Worm (Caenorhabditis elegans) whole organism, mixed stage, embryonic: Measurements from ENCODE around the gene phat-8.

Experiments used
- M03D4.4 ChIP-seq: sonication (generic microtip); optimal IDR thresholded peaks from 2 replicates; lab custom pipeline; 2017; ENCODE audit warnings: mild to moderate bottlenecking, missing genetic modification characterization, missing compliant biosample characterization
- bed-3 ChIP-seq: fragments of 200-800 bp; sonication (Bioruptor generic); optimal IDR thresholded peaks from 3 replicates; lab custom pipeline; 2018; ENCODE audit warnings: mild to moderate bottlenecking, missing genetic modification characterization, moderate library complexity, missing compliant biosample characterization
- blmp-1 ChIP-seq: fragments of 150-350 bp; optimal IDR thresholded peaks from 2 replicates; lab custom pipeline; 2014; ENCODE audit warnings: missing biosample characterization, missing genetic modification characterization
- ceh-39 ChIP-seq: fragments of 150-350 bp; optimal IDR thresholded peaks from 2 replicates; lab custom pipeline; 2014; ENCODE audit warnings: missing biosample characterization, missing genetic modification characterization
- ceh-43 ChIP-seq: fragments of 200-800 bp; sonication (Bioruptor generic); optimal IDR thresholded peaks from 2 replicates; lab custom pipeline; 2018; ENCODE audit warnings: mild to moderate bottlenecking, missing genetic modification characterization, moderate library complexity, missing compliant biosample characterization
- ceh-83 ChIP-seq: fragments of 200-800 bp; sonication (Bioruptor generic); optimal IDR thresholded peaks from 2 replicates; lab custom pipeline; 2018; ENCODE audit warnings: mild to moderate bottlenecking, missing genetic modification characterization, missing compliant biosample characterization
- ces-1 ChIP-seq: fragments of 150-350 bp; optimal IDR thresholded peaks from 2 replicates; lab custom pipeline; 2014; ENCODE audit warnings: missing biosample characterization, missing genetic modification reagents, missing genetic modification characterization
- cnd-1 ChIP-seq: fragments of 200-800 bp; sonication (Bioruptor generic); optimal IDR thresholded peaks from 2 replicates; lab custom pipeline; 2018; ENCODE audit warnings: mild to moderate bottlenecking, missing genetic modification characterization, missing compliant biosample characterization
- drap-1 ChIP-seq: fragments of 200-800 bp; sonication (Bioruptor generic); optimal IDR thresholded peaks from 3 replicates; lab custom pipeline; 2018; ENCODE audit warnings: mild to moderate bottlenecking, missing genetic modification characterization, missing compliant biosample characterization
- elt-1 ChIP-seq: sonication (generic microtip); optimal IDR thresholded peaks from 2 replicates; lab custom pipeline; 2017; ENCODE audit warnings: missing genetic modification characterization, mild to moderate bottlenecking, missing compliant biosample characterization, antibody characterized with exemption, moderate library complexity, borderline replicate concordance; ENCODE audit not compliant: insufficient read depth
- elt-3 ChIP-seq: fragments of 150-350 bp; optimal IDR thresholded peaks from 2 replicates; lab custom pipeline; 2014; ENCODE audit warnings: missing biosample characterization, missing genetic modification characterization
- flh-1 ChIP-seq: fragments of 200-800 bp; sonication (Bioruptor generic); optimal IDR thresholded peaks from 2 replicates; lab custom pipeline; 2018; ENCODE audit warnings: mild to moderate bottlenecking, missing genetic modification characterization, moderate library complexity, missing compliant biosample characterization
- ham-2 ChIP-seq: fragments of 200-800 bp; sonication (Bioruptor generic); optimal IDR thresholded peaks from 2 replicates; lab custom pipeline; 2018; ENCODE audit warnings: mild to moderate bottlenecking, missing genetic modification characterization, missing compliant biosample characterization
- hlh-1 ChIP-seq: fragments of 150-350 bp; optimal IDR thresholded peaks from 2 replicates; lab custom pipeline; 2014; ENCODE audit warnings: missing biosample characterization, missing genetic modification reagents, missing genetic modification characterization
- lin-13 ChIP-seq: fragments of 150-350 bp; optimal IDR thresholded peaks from 2 replicates; lab custom pipeline; 2014; ENCODE audit warnings: missing biosample characterization, missing genetic modification characterization
- lin-32 ChIP-seq: fragments of 200-800 bp; sonication (Bioruptor generic); optimal IDR thresholded peaks from 2 replicates; lab custom pipeline; 2018; ENCODE audit warnings: mild to moderate bottlenecking, missing genetic modification characterization, missing compliant biosample characterization
- lsy-2 ChIP-seq: fragments of 150-350 bp; optimal IDR thresholded peaks from 2 replicates; lab custom pipeline; 2014; ENCODE audit warnings: missing biosample characterization, missing genetic modification characterization
- mab-5 ChIP-seq: fragments of 150-350 bp; optimal IDR thresholded peaks from 2 replicates; lab custom pipeline; 2014; ENCODE audit warnings: missing biosample characterization, missing genetic modification characterization
- mep-1 ChIP-seq: fragments of 150-350 bp; optimal IDR thresholded peaks from 2 replicates; lab custom pipeline; 2017; ENCODE audit warnings: missing biosample characterization, missing genetic modification reagents, missing genetic modification characterization, inconsistent platforms
- mls-2 ChIP-seq: sonication (generic microtip); optimal IDR thresholded peaks from 2 replicates; lab custom pipeline; 2016; ENCODE audit warnings: mild to moderate bottlenecking, missing genetic modification characterization, moderate library complexity, missing compliant biosample characterization
- nhr-12 ChIP-seq: fragments of 150-350 bp; optimal IDR thresholded peaks from 2 replicates; lab custom pipeline; 2014; ENCODE audit warnings: missing biosample characterization, missing genetic modification characterization
- nhr-2 ChIP-seq: fragments of 150-350 bp; optimal IDR thresholded peaks from 2 replicates; lab custom pipeline; 2014; ENCODE audit warnings: missing biosample characterization, missing genetic modification characterization
- nhr-237 ChIP-seq: fragments of 150-350 bp; optimal IDR thresholded peaks from 2 replicates; lab custom pipeline; 2014; ENCODE audit warnings: missing biosample characterization, missing genetic modification characterization
- nhr-28 ChIP-seq: fragments of 150-350 bp; optimal IDR thresholded peaks from 2 replicates; lab custom pipeline; 2014; ENCODE audit warnings: missing biosample characterization, missing genetic modification characterization
- nhr-76 ChIP-seq: sonication (generic microtip); optimal IDR thresholded peaks from 2 replicates; lab custom pipeline; 2017; ENCODE audit warnings: missing biosample characterization, missing genetic modification characterization
- pha-4 ChIP-seq: fragments of 150-350 bp; optimal IDR thresholded peaks from 2 replicates; lab custom pipeline; 2018; ENCODE audit warnings: missing biosample characterization, missing genetic modification reagents, missing genetic modification characterization
- sem-2 ChIP-seq: fragments of 200-800 bp; sonication (Bioruptor generic); optimal IDR thresholded peaks from 2 replicates; lab custom pipeline; 2018; ENCODE audit warnings: mild to moderate bottlenecking, missing genetic modification characterization, missing compliant biosample characterization
- sptf-1 ChIP-seq: sonication (generic microtip); optimal IDR thresholded peaks from 2 replicates; lab custom pipeline; 2017; ENCODE audit warnings: mild to moderate bottlenecking, missing genetic modification characterization, moderate library complexity, missing compliant biosample characterization
- tbx-8 ChIP-seq: fragments of 200-800 bp; sonication (Bioruptor generic); optimal IDR thresholded peaks from 2 replicates; lab custom pipeline; 2018; ENCODE audit warnings: mild to moderate bottlenecking, missing genetic modification characterization, moderate library complexity, missing compliant biosample characterization
- unc-120 ChIP-seq: sonication (generic microtip); optimal IDR thresholded peaks from 2 replicates; lab custom pipeline; 2017; ENCODE audit warnings: missing genetic modification characterization, missing compliant biosample characterization; ENCODE audit not compliant: poor library complexity, severe bottlenecking
- unc-62 ChIP-seq: fragments of 150-350 bp; optimal IDR thresholded peaks from 2 replicates; lab custom pipeline; 2014; ENCODE audit warnings: missing biosample characterization, missing genetic modification reagents, missing genetic modification characterization
- zip-8 ChIP-seq: fragments of 150-350 bp; optimal IDR thresholded peaks from 2 replicates; lab custom pipeline; 2014; ENCODE audit warnings: missing biosample characterization, missing genetic modification characterization
- ztf-11 ChIP-seq: fragments of 150-350 bp; optimal IDR thresholded peaks from 2 replicates; lab custom pipeline; 2014; ENCODE audit warnings: missing biosample characterization, missing genetic modification characterization

Gene phat-8

DNA sequence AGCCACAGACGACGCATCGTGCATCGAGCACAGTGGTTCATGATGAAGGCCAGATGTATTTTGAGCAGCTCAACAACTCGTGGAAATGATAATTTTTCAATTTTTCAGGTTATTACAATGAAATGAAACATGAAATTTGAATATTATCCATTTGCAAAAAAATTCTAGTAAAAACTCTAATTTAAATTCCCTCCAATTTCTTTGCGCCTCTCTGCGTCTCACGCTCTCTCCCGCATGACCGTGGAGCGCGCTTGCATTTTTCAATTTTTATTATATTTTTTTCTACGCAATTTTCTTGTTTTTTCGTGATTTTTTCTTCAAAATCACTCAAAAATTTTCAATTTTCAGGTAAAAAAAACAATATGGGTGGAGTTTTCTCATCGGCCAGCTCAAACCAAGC lies 12.2 kb upstream of the phat-8 start, which contains the start of gene tag-281:
tag-281 (plus strand) TSS at position 340 of the 400 bp plus-strand sequence.
- no peak for TF ChIP-seq lin-32 (GFP tag; lab: Kevin White, UChicago)
- peak; percentile 17 for TF ChIP-seq pha-4 (tag; lab: Kevin White, UChicago)
- no peak for TF ChIP-seq flh-1
- TF ChIP-seq ceh-83 (GFP tag; lab: Kevin White, UChicago): no peak
- TF ChIP-seq nhr-76 (tag; lab: Kevin White, UChicago): no peak
- TF ChIP-seq drap-1: no peak
- peak; percentile 25 for TF ChIP-seq sptf-1
- TF ChIP-seq nhr-237 (tag; lab: Kevin White, UChicago): peak; percentile 54
- peak; percentile 70 for TF ChIP-seq ces-1 (GFP tag; lab: Kevin White, UChicago)
- TF ChIP-seq ceh-39 (tag; lab: Kevin White, UChicago): peak; percentile 37
- no peak for TF ChIP-seq blmp-1 (tag; lab: Kevin White, UChicago)
- peak; percentile 82 for TF ChIP-seq lsy-2 (tag; lab: Kevin White, UChicago)
- no peak for TF ChIP-seq unc-62
- no peak for TF ChIP-seq ztf-11
- no peak for TF ChIP-seq M03D4.4 (tag; lab: Kevin White, UChicago)
- no peak for TF ChIP-seq ham-2
- TF ChIP-seq cnd-1 (tag; lab: Kevin White, UChicago): no peak
- peak; percentile 38 for TF ChIP-seq nhr-2
- TF ChIP-seq ceh-43 (GFP tag; lab: Kevin White, UChicago): no peak
- peak; percentile 9 for TF ChIP-seq lin-13
- peak; percentile 72 for TF ChIP-seq mep-1 (tag; lab: Kevin White, UChicago)
- no peak for TF ChIP-seq nhr-12 (tag; lab: Kevin White, UChicago)

ce11 chrII:12460602-12461453 lies 10.8 kb upstream of the phat-8 start, which contains the start of gene tag-280:
TSS of gene tag-280 (plus strand) at chrII:12460652.
- TF ChIP-seq pha-4 (tag; lab: Kevin White, UChicago) (no peak), mls-2 (no peak), sem-2 (GFP tag; lab: Kevin White, UChicago) (no peak), nhr-2 (no peak), drap-1 (no peak), nhr-12 (tag; lab: Kevin White, UChicago) (no peak), lin-13 (no peak), sptf-1 (no peak), elt-1 (tag; lab: Kevin White, UChicago) (no peak), ces-1 (GFP tag; lab: Kevin White, UChicago) (no peak), nhr-76 (tag; lab: Kevin White, UChicago) (no peak), unc-120 (no peak), mab-5 (tag; lab: Kevin White, UChicago) (no peak), ceh-39 (tag; lab: Kevin White, UChicago) (no peak), ceh-43 (GFP tag; lab: Kevin White, UChicago) (no peak), flh-1 (no peak), zip-8 (tag; lab: Kevin White, UChicago) (no peak), M03D4.4 (tag; lab: Kevin White, UChicago) (no peak), elt-3 (no peak), ztf-11 (no peak)
- TF ChIP-seq, all 35 proteins: peak for 0

ce11 chrII:12462244-12462643 lies 9.4 kb upstream of the phat-8 start, which contains the start of gene F15A4.2:
TSS of gene F15A4.2 (plus strand) at chrII:12462544.
- TF ChIP-seq zip-8 (tag; lab: Kevin White, UChicago) (peak; percentile 29), ceh-39 (tag; lab: Kevin White, UChicago) (peak; percentile 66), sem-2 (GFP tag; lab: Kevin White, UChicago) (no peak), lin-32 (GFP tag; lab: Kevin White, UChicago) (no peak), nhr-28 (tag; lab: Kevin White, UChicago) (no peak), ztf-11 (no peak), lsy-2 (tag; lab: Kevin White, UChicago) (peak; percentile 12), mep-1 (tag; lab: Kevin White, UChicago) (no peak)
- TF ChIP-seq, all 35 proteins: peak for 3

DNA sequence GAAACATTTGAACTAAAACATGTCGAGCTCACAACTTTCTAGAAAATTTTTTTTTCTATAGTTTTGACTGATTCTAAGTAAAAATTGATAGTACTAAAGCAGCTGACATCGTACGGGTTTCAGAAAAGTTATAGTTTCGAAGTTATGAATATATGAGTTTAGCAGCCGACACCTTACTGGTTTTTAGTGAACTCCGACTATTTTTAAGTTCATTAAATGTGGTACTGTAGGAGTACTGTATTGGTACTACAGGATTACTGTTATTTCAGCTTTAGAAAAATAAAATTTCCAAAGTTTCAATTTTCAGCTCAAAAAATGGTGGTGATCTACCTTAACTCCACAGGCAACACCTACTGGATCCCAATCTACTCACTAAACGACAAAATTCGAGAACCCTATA lies 6.0 kb upstream of the phat-8 start, which contains the start of gene sre-37:
sre-37 (plus strand) TSS at position 301 of the 400 bp plus-strand sequence.
- no peak for TF ChIP-seq tbx-8 (GFP tag; lab: Kevin White, UChicago)
- TF ChIP-seq ztf-11: no peak
- TF ChIP-seq lin-13: no peak
- TF ChIP-seq nhr-76 (tag; lab: Kevin White, UChicago): no peak
- TF ChIP-seq blmp-1 (tag; lab: Kevin White, UChicago): no peak
- no peak for TF ChIP-seq hlh-1
- TF ChIP-seq ceh-43 (GFP tag; lab: Kevin White, UChicago): no peak
- no peak for TF ChIP-seq mep-1 (tag; lab: Kevin White, UChicago)
- no peak for TF ChIP-seq sem-2 (GFP tag; lab: Kevin White, UChicago)
- no peak for TF ChIP-seq lin-32 (GFP tag; lab: Kevin White, UChicago)
- TF ChIP-seq ces-1 (GFP tag; lab: Kevin White, UChicago): no peak
- no peak for TF ChIP-seq bed-3
- no peak for TF ChIP-seq unc-62
- TF ChIP-seq unc-120: no peak
- TF ChIP-seq drap-1: no peak
- TF ChIP-seq mls-2: no peak
- TF ChIP-seq ceh-39 (tag; lab: Kevin White, UChicago): no peak
- TF ChIP-seq mab-5 (tag; lab: Kevin White, UChicago): no peak
- TF ChIP-seq cnd-1 (tag; lab: Kevin White, UChicago): no peak
- no peak for TF ChIP-seq elt-3
